Fruit fly (Drosophila melanogaster) whole organism, embryonic: ENCODE data around the gene GstO2.

ENCODE experiments used
- Abd-B ChIP-seq: fragments of 200-800 bp; sonication (Bioruptor generic); optimal IDR thresholded peaks from 2 replicates; lab custom pipeline; 2018; ENCODE audit warnings: missing biosample characterization, mild to moderate bottlenecking, missing genetic modification characterization, moderate library complexity
- Adf1 ChIP-seq: fragments of 200-800 bp; sonication (Bioruptor generic); IDR thresholded peaks from 2 replicates; pipeline ENCODE4 v1.3.6; 2022; ENCODE audit warnings: missing biosample characterization, missing genetic modification characterization
- Aef1 ChIP-seq: fragments of 200-800 bp; sonication (Bioruptor generic); IDR thresholded peaks from 3 replicates; pipeline ENCODE4 v1.3.6; 2022; ENCODE audit warnings: missing biosample characterization, missing genetic modification characterization
- Atf6 ChIP-seq: fragments of 200-800 bp; sonication (Bioruptor generic); IDR thresholded peaks from 2 replicates; pipeline ENCODE4 v1.3.6; 2022; ENCODE audit warnings: missing biosample characterization, missing genetic modification characterization
- B-H1 ChIP-seq: fragments of 200-800 bp; sonication (Bioruptor generic); IDR thresholded peaks from 3 replicates; pipeline ENCODE4 v1.3.6; 2022; ENCODE audit warnings: missing biosample characterization, missing genetic modification characterization
- CG12071 ChIP-seq: fragments of 200-800 bp; sonication (Bioruptor generic); optimal IDR thresholded peaks from 3 replicates; lab custom pipeline; 2018; ENCODE audit warnings: missing biosample characterization, mild to moderate bottlenecking, missing genetic modification characterization
- CG12659 ChIP-seq: fragments of 200-800 bp; sonication (Bioruptor generic); optimal IDR thresholded peaks from 3 replicates; lab custom pipeline; 2017; ENCODE audit warnings: mild to moderate bottlenecking, missing biosample characterization, missing genetic modification reagents, missing genetic modification characterization
- CG13296 ChIP-seq: fragments of 200-800 bp; sonication (Bioruptor generic); optimal IDR thresholded peaks from 3 replicates; lab custom pipeline; 2018; ENCODE audit warnings: missing biosample characterization, mild to moderate bottlenecking, missing genetic modification characterization
- CG14667 ChIP-seq: fragments of 200-800 bp; sonication (Bioruptor generic); IDR thresholded peaks from 2 replicates; pipeline ENCODE4 v1.3.6; 2022; ENCODE audit warnings: missing biosample characterization, missing genetic modification characterization
- CG14710 ChIP-seq: fragments of 200-800 bp; sonication (Bioruptor generic); optimal IDR thresholded peaks from 3 replicates; lab custom pipeline; 2019; ENCODE audit warnings: missing biosample characterization, mild to moderate bottlenecking, missing genetic modification characterization, moderate library complexity
- CG1602 ChIP-seq: fragments of 200-800 bp; sonication (Bioruptor generic); optimal IDR thresholded peaks from 3 replicates; lab custom pipeline; 2016; ENCODE audit warnings: missing biosample characterization, missing genetic modification characterization
- CG1647 ChIP-seq: fragments of 200-800 bp; sonication (Bioruptor generic); optimal IDR thresholded peaks from 3 replicates; lab custom pipeline; 2016; ENCODE audit warnings: missing biosample characterization, missing genetic modification characterization
- CG1792 ChIP-seq: fragments of 200-800 bp; sonication (Bioruptor generic); optimal IDR thresholded peaks from 2 replicates; lab custom pipeline; 2016; ENCODE audit warnings: missing biosample characterization, missing genetic modification characterization
- CG33213 ChIP-seq: fragments of 200-800 bp; sonication (Bioruptor generic); optimal IDR thresholded peaks from 3 replicates; lab custom pipeline; 2016; ENCODE audit warnings: missing biosample characterization, missing genetic modification characterization
- CG34376 ChIP-seq: fragments of 200-800 bp; sonication (Bioruptor generic); optimal IDR thresholded peaks from 2 replicates; lab custom pipeline; 2018; ENCODE audit warnings: missing biosample characterization, mild to moderate bottlenecking, missing genetic modification characterization
- CG4282 ChIP-seq: fragments of 200-800 bp; sonication (Bioruptor generic); optimal IDR thresholded peaks from 2 replicates; lab custom pipeline; 2016; ENCODE audit warnings: missing biosample characterization, missing genetic modification characterization
- CG4820 ChIP-seq: fragments of 200-800 bp; sonication (Bioruptor generic); optimal IDR thresholded peaks from 3 replicates; lab custom pipeline; 2016; ENCODE audit warnings: missing biosample characterization, missing genetic modification characterization
- CG4854 ChIP-seq: fragments of 200-800 bp; sonication (Bioruptor generic); optimal IDR thresholded peaks from 2 replicates; lab custom pipeline; 2016; ENCODE audit warnings: missing biosample characterization, missing genetic modification characterization, inconsistent platforms
- CG5953 ChIP-seq: fragments of 200-800 bp; sonication (Bioruptor generic); IDR thresholded peaks from 2 replicates; pipeline ENCODE4 v1.3.6; 2022; ENCODE audit warnings: missing biosample characterization, missing genetic modification characterization
- CG8281 ChIP-seq: fragments of 200-800 bp; sonication (Bioruptor generic); optimal IDR thresholded peaks from 2 replicates; lab custom pipeline; 2018; ENCODE audit warnings: missing biosample characterization, mild to moderate bottlenecking, missing genetic modification characterization, moderate library complexity
- CG9215 ChIP-seq: fragments of 200-800 bp; sonication (Bioruptor generic); IDR thresholded peaks from 2 replicates; pipeline ENCODE4 v1.3.6; 2022; ENCODE audit warnings: missing biosample characterization, missing genetic modification characterization
- CG9437 ChIP-seq: fragments of 200-800 bp; sonication (Bioruptor generic); optimal IDR thresholded peaks from 2 replicates; lab custom pipeline; 2018; ENCODE audit warnings: missing biosample characterization, mild to moderate bottlenecking, missing genetic modification characterization
- Camta ChIP-seq: fragments of 200-800 bp; sonication (Bioruptor generic); optimal IDR thresholded peaks from 2 replicates; lab custom pipeline; 2016; ENCODE audit warnings: missing biosample characterization, missing genetic modification characterization
- CkIIα-i1 ChIP-seq: fragments of 200-800 bp; sonication (Bioruptor generic); IDR thresholded peaks from 2 replicates; pipeline ENCODE4 v1.3.6; 2022; ENCODE audit warnings: missing biosample characterization, missing genetic modification characterization
- Doc2 ChIP-seq: fragments of 200-800 bp; sonication (Bioruptor generic); IDR thresholded peaks from 2 replicates; pipeline ENCODE4 v1.3.6; 2022; ENCODE audit warnings: missing biosample characterization, missing genetic modification characterization
- Ets65A ChIP-seq: fragments of 200-800 bp; sonication (Bioruptor generic); peaks from one replicate; lab custom pipeline; 2016; ENCODE audit warnings: missing biosample characterization, missing genetic modification characterization
- HLH4C ChIP-seq: fragments of 200-800 bp; sonication (Bioruptor generic); IDR thresholded peaks from 3 replicates; pipeline ENCODE4 v1.3.6; 2022; ENCODE audit warnings: missing biosample characterization, missing genetic modification characterization; ENCODE audit not compliant: partially characterized antibody
- HmgD ChIP-seq: fragments of 200-800 bp; sonication (Bioruptor generic); optimal IDR thresholded peaks from 3 replicates; lab custom pipeline; 2016; ENCODE audit warnings: missing biosample characterization, missing genetic modification characterization
- Hsf ChIP-seq: fragments of 200-800 bp; sonication (Bioruptor generic); optimal IDR thresholded peaks from 3 replicates; lab custom pipeline; 2016; ENCODE audit warnings: missing biosample characterization, missing genetic modification characterization
- MESR4 ChIP-seq: fragments of 200-800 bp; sonication (Bioruptor generic); optimal IDR thresholded peaks from 2 replicates; lab custom pipeline; 2018; ENCODE audit warnings: missing biosample characterization, mild to moderate bottlenecking, missing genetic modification characterization, moderate library complexity
- Meics ChIP-seq: fragments of 200-800 bp; sonication (Bioruptor generic); optimal IDR thresholded peaks from 2 replicates; lab custom pipeline; 2017; ENCODE audit warnings: missing biosample characterization, mild to moderate bottlenecking, missing genetic modification characterization
- NC2α ChIP-seq: fragments of 200-800 bp; sonication (Bioruptor generic); optimal IDR thresholded peaks from 2 replicates; lab custom pipeline; 2016; ENCODE audit warnings: missing biosample characterization, missing genetic modification characterization
- amos ChIP-seq: fragments of 200-800 bp; sonication (Bioruptor generic); IDR thresholded peaks from 2 replicates; pipeline ENCODE4 v1.3.6; 2022; ENCODE audit warnings: missing biosample characterization, missing genetic modification characterization; ENCODE audit not compliant: partially characterized antibody
- btn ChIP-seq: fragments of 200-800 bp; sonication (Bioruptor generic); optimal IDR thresholded peaks from 2 replicates; lab custom pipeline; 2016; ENCODE audit warnings: missing biosample characterization, missing genetic modification characterization
- dpn ChIP-seq, 2 experiments: fragments of 200-800 bp; sonication (Bioruptor generic); optimal IDR thresholded peaks; 3 replicates each; lab custom pipeline; 2016; ENCODE audit warnings: missing biosample characterization in 2 of 2, missing genetic modification characterization in 2 of 2
- eyg ChIP-seq: fragments of 200-800 bp; sonication (Bioruptor generic); optimal IDR thresholded peaks from 3 replicates; lab custom pipeline; 2016; ENCODE audit warnings: missing biosample characterization, missing genetic modification characterization
- gcm ChIP-seq: fragments of 200-800 bp; sonication (Bioruptor generic); optimal IDR thresholded peaks from 2 replicates; lab custom pipeline; 2019; ENCODE audit warnings: missing biosample characterization, mild to moderate bottlenecking, missing genetic modification characterization, moderate library complexity
- gro ChIP-seq: fragments of 200-800 bp; sonication (Bioruptor generic); optimal IDR thresholded peaks from 2 replicates; lab custom pipeline; 2016; ENCODE audit warnings: missing biosample characterization, missing genetic modification characterization
- h ChIP-seq: fragments of >200 bp; optimal IDR thresholded peaks from 2 replicates; lab custom pipeline; 2017
- kni ChIP-seq: fragments of 200-800 bp; sonication (Bioruptor generic); optimal IDR thresholded peaks from 3 replicates; lab custom pipeline; 2017; ENCODE audit warnings: mild to moderate bottlenecking, missing biosample characterization, missing genetic modification reagents, missing genetic modification characterization
- org-1 ChIP-seq: fragments of 200-800 bp; sonication (Bioruptor generic); optimal IDR thresholded peaks from 2 replicates; lab custom pipeline; 2017; ENCODE audit warnings: missing biosample characterization, missing genetic modification characterization
- p53 ChIP-seq: fragments of 200-800 bp; sonication (Bioruptor generic); optimal IDR thresholded peaks from 2 replicates; lab custom pipeline; 2016; ENCODE audit warnings: missing biosample characterization, missing genetic modification characterization
- pros ChIP-seq: fragments of 200-800 bp; sonication (Bioruptor generic); optimal IDR thresholded peaks from 3 replicates; lab custom pipeline; 2019; ENCODE audit warnings: missing biosample characterization, mild to moderate bottlenecking, missing genetic modification characterization, moderate library complexity
- psq ChIP-seq: fragments of 200-800 bp; sonication (Bioruptor generic); optimal IDR thresholded peaks from 2 replicates; lab custom pipeline; 2017; ENCODE audit warnings: missing biosample characterization, missing genetic modification characterization
- run ChIP-seq: fragments of 200-800 bp; sonication (Bioruptor generic); optimal IDR thresholded peaks from 3 replicates; lab custom pipeline; 2018; ENCODE audit warnings: missing biosample characterization, mild to moderate bottlenecking, missing genetic modification characterization
- slou ChIP-seq: fragments of 200-800 bp; sonication (Bioruptor generic); optimal IDR thresholded peaks from 3 replicates; lab custom pipeline; 2016; ENCODE audit warnings: missing biosample characterization, missing genetic modification characterization
- sna ChIP-seq: fragments of 200-800 bp; sonication (Bioruptor generic); IDR thresholded peaks from 2 replicates; pipeline ENCODE4 v1.3.6; 2022; ENCODE audit warnings: missing biosample characterization, missing genetic modification characterization; ENCODE audit not compliant: partially characterized antibody
- stwl ChIP-seq: fragments of 200-800 bp; sonication (Bioruptor generic); optimal IDR thresholded peaks from 3 replicates; lab custom pipeline; 2018; ENCODE audit warnings: missing biosample characterization, mild to moderate bottlenecking, missing genetic modification characterization, moderate library complexity
- wek ChIP-seq: fragments of 200-800 bp; sonication (Bioruptor generic); optimal IDR thresholded peaks from 3 replicates; lab custom pipeline; 2018; ENCODE audit warnings: missing biosample characterization, mild to moderate bottlenecking, missing genetic modification characterization, moderate library complexity
- zen2 ChIP-seq: fragments of 200-800 bp; sonication (Bioruptor generic); IDR thresholded peaks from 3 replicates; pipeline ENCODE4 v1.3.6; 2022; ENCODE audit warnings: missing biosample characterization, missing genetic modification characterization; ENCODE audit not compliant: partially characterized antibody

GstO2 gene

dm6 chr3L:8524816-8525625, 1.7 kb upstream of the GstO2 start, which contains the start of the genes GstO1 and foi (continued):
- peak; percentile 99 for TF ChIP-seq amos (GFP tag; lab: Robert Waterston, UW)
- TF ChIP-seq sna (GFP tag; lab: Robert Waterston, UW): peak; percentile 95
- peak; percentile 100 for TF ChIP-seq HLH4C
- TF ChIP-seq Meics: peak; percentile 31
- TF ChIP-seq eyg (GFP tag; lab: Kevin White, UChicago): no peak
- TF ChIP-seq Hsf: peak; percentile 3
- TF ChIP-seq gcm (GFP tag; lab: Kevin White, UChicago): no peak
- no peak for TF ChIP-seq Ets65A (GFP tag; lab: Kevin White, UChicago)
- no peak for TF ChIP-seq CG8281 (tag; lab: Kevin White, UChicago)
- TF ChIP-seq h: no peak
- TF ChIP-seq CG4282: no peak
- TF ChIP-seq Abd-B: peak; percentile 31
- TF ChIP-seq org-1: no peak
- no peak for TF ChIP-seq Camta
- TF ChIP-seq Adf1: peak; percentile 26; the same call in 1 of the 2 replicates
- TF ChIP-seq CG12659: peak; percentile 72
- TF ChIP-seq B-H1 (GFP tag; lab: Robert Waterston, UW): no peak
- no peak for TF ChIP-seq CG9437
- TF ChIP-seq CG12071 (GFP tag; lab: Kevin White, UChicago): no peak
- TF ChIP-seq CG1792: no peak
- peak; percentile 94 for TF ChIP-seq zen2
- no peak for TF ChIP-seq HmgD
- TF ChIP-seq CG13296 (GFP tag; lab: Kevin White, UChicago): no peak
- TF ChIP-seq dpn (GFP tag; optimal IDR thresholded peaks at IDR 0.05; lab: Kevin White, UChicago): peak in 1 of 2 experiments; percentile 19
- TF ChIP-seq CkIIα-i1 (GFP tag; lab: Robert Waterston, UW): no peak
- TF ChIP-seq MESR4 (GFP tag; lab: Kevin White, UChicago): peak; percentile 77
- TF ChIP-seq kni: no peak
- TF ChIP-seq p53 (GFP tag; lab: Kevin White, UChicago): no peak
- no peak for TF ChIP-seq run (tag; lab: Kevin White, UChicago)
- peak; percentile 39; the same call in 1 of the 2 replicates for TF ChIP-seq Atf6
- peak; percentile 94 for TF ChIP-seq CG14710 (tag; lab: Kevin White, UChicago)
- TF ChIP-seq pros (GFP tag; lab: Kevin White, UChicago): no peak
- TF ChIP-seq CG4854 (GFP tag; lab: Kevin White, UChicago): no peak
- TF ChIP-seq wek (GFP tag; lab: Kevin White, UChicago): no peak
- peak; percentile 12 for TF ChIP-seq psq
- TF ChIP-seq stwl: peak; percentile 95
- TF ChIP-seq CG4820 (GFP tag; lab: Kevin White, UChicago): no peak
- no peak for TF ChIP-seq CG9215
- TF ChIP-seq Doc2 (GFP tag; lab: Robert Waterston, UW): no peak
- no peak for TF ChIP-seq btn (GFP tag; lab: Kevin White, UChicago)
- peak; percentile 37 for TF ChIP-seq gro
- TF ChIP-seq CG14667: no peak
- no peak for TF ChIP-seq Aef1
- TF ChIP-seq slou (GFP tag; lab: Kevin White, UChicago): no peak
- no peak for TF ChIP-seq CG5953 (GFP tag; lab: Robert Waterston, UW)
- TF ChIP-seq CG1602 (GFP tag; lab: Kevin White, UChicago): peak; percentile 3
- TF ChIP-seq CG1647: no peak
- no peak for TF ChIP-seq NC2α (GFP tag; lab: Kevin White, UChicago)
- no peak for TF ChIP-seq CG34376 (GFP tag; lab: Kevin White, UChicago)
- TF ChIP-seq CG33213 (GFP tag; lab: Kevin White, UChicago): no peak
